Worm (Caenorhabditis elegans) whole organism, L4 larva: ENCODE measurements around the gene ugt-62.

Experiments
- T20F7.1 ChIP-seq: fragments of 200-800 bp; sonication (Bioruptor generic); optimal IDR thresholded peaks from 2 replicates; lab custom pipeline; 2018; ENCODE audit warnings: mild to moderate bottlenecking, missing genetic modification characterization, missing compliant biosample characterization
- egl-27 ChIP-seq: sonication (generic microtip); optimal IDR thresholded peaks from 3 replicates; lab custom pipeline; 2017; ENCODE audit warnings: missing biosample characterization, missing genetic modification reagents, missing genetic modification characterization
- gei-8 ChIP-seq: fragments of 200-800 bp; sonication (Bioruptor generic); optimal IDR thresholded peaks from 2 replicates; lab custom pipeline; 2018; ENCODE audit warnings: mild to moderate bottlenecking, missing genetic modification characterization, missing compliant biosample characterization
- jun-1 ChIP-seq: fragments of 150-350 bp; optimal IDR thresholded peaks from 2 replicates; lab custom pipeline; 2014; ENCODE audit warnings: missing biosample characterization, missing genetic modification reagents, missing genetic modification characterization
- lin-1 ChIP-seq: fragments of 200-800 bp; sonication (Bioruptor generic); IDR thresholded peaks from 2 replicates; pipeline ENCODE4 v1.3.6; 2022; ENCODE audit warnings: missing genetic modification reagents, missing genetic modification characterization, missing compliant biosample characterization
- lin-13 ChIP-seq: fragments of 150-350 bp; optimal IDR thresholded peaks from 2 replicates; lab custom pipeline; 2014; ENCODE audit warnings: missing biosample characterization, missing genetic modification reagents, missing genetic modification characterization
- lin-15B ChIP-seq: fragments of 150-350 bp; sonication (generic microtip); optimal IDR thresholded peaks from 3 replicates; lab custom pipeline; 2014; ENCODE audit warnings: missing biosample characterization, missing genetic modification characterization
- nhr-11 ChIP-seq: fragments of 150-350 bp; optimal IDR thresholded peaks from 2 replicates; lab custom pipeline; 2014; ENCODE audit warnings: missing biosample characterization, missing genetic modification characterization
- nhr-237 ChIP-seq: sonication (generic microtip); optimal IDR thresholded peaks from 2 replicates; lab custom pipeline; 2017; ENCODE audit warnings: missing biosample characterization, missing genetic modification characterization
- nhr-6 ChIP-seq: fragments of 150-350 bp; optimal IDR thresholded peaks from 2 replicates; lab custom pipeline; 2014; ENCODE audit warnings: missing biosample characterization, missing genetic modification characterization
- saeg-2 ChIP-seq: fragments of 200-800 bp; sonication (Bioruptor generic); IDR thresholded peaks from 2 replicates; pipeline ENCODE4 v1.3.6; 2022; ENCODE audit warnings: missing genetic modification reagents, missing genetic modification characterization, missing compliant biosample characterization
- ztf-11 ChIP-seq: fragments of 150-350 bp; optimal IDR thresholded peaks from 2 replicates; lab custom pipeline; 2014; ENCODE audit warnings: missing biosample characterization, missing genetic modification characterization

DNA sequence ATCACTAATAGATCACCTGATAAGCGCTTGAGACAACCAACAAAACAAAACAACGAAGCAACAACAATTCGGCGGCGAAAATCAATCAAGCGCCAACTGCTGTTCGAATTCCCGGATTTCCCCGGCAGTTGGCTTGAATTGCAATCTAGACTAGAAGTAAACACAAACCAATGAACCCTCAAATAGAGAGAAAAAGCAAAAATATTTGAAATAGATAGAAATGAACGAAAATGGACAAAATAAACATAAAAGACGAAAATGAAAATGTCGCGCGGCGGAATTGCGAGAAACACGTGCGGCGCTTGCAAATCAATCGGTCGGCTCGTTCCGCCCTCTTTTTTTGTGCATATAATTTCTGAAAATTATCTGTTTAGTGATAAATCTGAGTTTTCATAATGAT lies 28.0 kb upstream of the ugt-62 start, which contains the start of gene idhg-1:
- TF ChIP-seq gei-8 (no peak), nhr-237 (no peak), lin-13 (no peak), saeg-2 (GFP tag; lab: Robert Waterston, UW) (peak; percentile 55; the same call in 1 of the 2 replicates), ztf-11 (no peak), lin-1 (GFP tag; lab: Robert Waterston, UW) (0 out of 2 replicates have a peak, but pooled peaks have one; percentile 48), lin-15B (tag; lab: Kevin White, UChicago) (no peak), jun-1 (tag; lab: Kevin White, UChicago) (no peak), egl-27 (tag; lab: Kevin White, UChicago) (no peak), nhr-11 (tag; lab: Kevin White, UChicago) (peak; percentile 71), nhr-6 (tag; lab: Kevin White, UChicago) (no peak), T20F7.1 (GFP tag; lab: Kevin White, UChicago) (no peak)
